Fruit fly (Drosophila melanogaster): ENCODE data around the gene Tsen34.

Gene Tsen34

dm6 chr3L:14755951-14756723, 5.5 kb downstream of the Tsen34 start (continued):
- TF ChIP-seq Eip78C (GFP tag) (peak; percentile 98), CG11762 (GFP tag; optimal IDR thresholded peaks at IDR 0.05; ENCODE audit: insufficient read depth) (peak; percentile 76), fd85E (GFP tag; optimal IDR thresholded peaks at IDR 0.05) (peak; percentile 54), eg (GFP tag; IDR thresholded peaks at IDR 0.05) (peak; percentile 85), CG8319 (GFP tag; optimal IDR thresholded peaks at IDR 0.05) (peak; percentile 85), Hr4 (GFP tag; optimal IDR thresholded peaks at IDR 0.05) (peak; percentile 95), dac (GFP tag; optimal IDR thresholded peaks at IDR 0.05) (peak; percentile 82), CG10631 (GFP tag; optimal IDR thresholded peaks at IDR 0.05) (peak; percentile 88), Ets21C (GFP tag; optimal IDR thresholded peaks at IDR 0.05) (peak; percentile 85), lz (GFP tag; optimal IDR thresholded peaks at IDR 0.05) (peak; percentile 88), CG16779 (tag; optimal IDR thresholded peaks at IDR 0.05) (peak; percentile 59), CG8119 (GFP tag; IDR thresholded peaks at IDR 0.05) (peak; percentile 89), dsx (GFP tag; optimal IDR thresholded peaks at IDR 0.05; ENCODE audit: poor library complexity, severe bottlenecking) (peak; percentile 62), fd59A (GFP tag; optimal IDR thresholded peaks at IDR 0.05) (peak; percentile 89), CG6854 (GFP tag; optimal IDR thresholded peaks at IDR 0.05) (peak; percentile 76), Eip75B (GFP tag; optimal IDR thresholded peaks at IDR 0.05) (peak; percentile 82), Eip93F (GFP tag; optimal IDR thresholded peaks at IDR 0.05) (no peak), CG6808 (GFP tag; optimal IDR thresholded peaks at IDR 0.05) (peak; percentile 84), CG10669 (GFP tag; optimal IDR thresholded peaks at IDR 0.05) (peak; percentile 85), vri (GFP tag; optimal IDR thresholded peaks at IDR 0.05) (peak; percentile 20), Sox14 (GFP tag; optimal IDR thresholded peaks at IDR 0.05) (peak; percentile 86), topi (GFP tag; optimal IDR thresholded peaks at IDR 0.05) (peak; percentile 87), pdm3 (GFP tag; optimal IDR thresholded peaks at IDR 0.05) (peak; percentile 89)

- TF ChIP-seq CG32006 (GFP tag; optimal IDR thresholded peaks at IDR 0.05) (no peak), Hr39 (GFP tag; optimal IDR thresholded peaks at IDR 0.05) (no peak), CG15336 (GFP tag; IDR thresholded peaks at IDR 0.05) (0 out of 2 replicates have a peak, but pooled peaks have one; percentile 32), pdm3 (GFP tag; optimal IDR thresholded peaks at IDR 0.05) (no peak), esn (GFP tag; optimal IDR thresholded peaks at IDR 0.05) (peak; percentile 21), OdsH (GFP tag; optimal IDR thresholded peaks at IDR 0.05) (no peak), Eip93F (GFP tag; optimal IDR thresholded peaks at IDR 0.05) (no peak), CG3032 (tag; optimal IDR thresholded peaks at IDR 0.05) (no peak), eg (GFP tag; IDR thresholded peaks at IDR 0.05) (peak; percentile 73; the same call in 2 of the 3 replicates), CG6276 (GFP tag; optimal IDR thresholded peaks at IDR 0.05) (peak; percentile 44), vri (GFP tag; optimal IDR thresholded peaks at IDR 0.05) (peak; percentile 59), CG1621 (tag; optimal IDR thresholded peaks at IDR 0.05) (no peak), Ets21C (GFP tag; optimal IDR thresholded peaks at IDR 0.05) (no peak), ss (GFP tag; optimal IDR thresholded peaks at IDR 0.05) (peak; percentile 74 to 80), Lpt (GFP tag; optimal IDR thresholded peaks at IDR 0.05) (peak; percentile 38), net (GFP tag; optimal IDR thresholded peaks at IDR 0.05) (peak; percentile 28), CG6854 (GFP tag; optimal IDR thresholded peaks at IDR 0.05) (peak; percentile 8), CG8632 (GFP tag; optimal IDR thresholded peaks at IDR 0.05) (peak; percentile 4), CG11762 (GFP tag; optimal IDR thresholded peaks at IDR 0.05; ENCODE audit: insufficient read depth) (peak; percentile 5), Sox14 (GFP tag; optimal IDR thresholded peaks at IDR 0.05) (peak; percentile 24), dsx (GFP tag; optimal IDR thresholded peaks at IDR 0.05; ENCODE audit: poor library complexity, severe bottlenecking) (peak; percentile 54), CG4318 (GFP tag; optimal IDR thresholded peaks at IDR 0.05) (no peak), cyc (GFP tag; optimal IDR thresholded peaks at IDR 0.05) (no peak), acj6 (GFP tag; optimal IDR thresholded peaks at IDR 0.05) (no peak), Eip75B (GFP tag; optimal IDR thresholded peaks at IDR 0.05) (peak; percentile 42), CG11294 (GFP tag; IDR thresholded peaks at IDR 0.05) (no peak), Blimp-1 (GFP tag; optimal IDR thresholded peaks at IDR 0.05) (no peak), CG3919 (GFP tag; optimal IDR thresholded peaks at IDR 0.05) (peak; percentile 23), CG34406 (GFP tag; optimal IDR thresholded peaks at IDR 0.05) (no peak), CG6808 (GFP tag; optimal IDR thresholded peaks at IDR 0.05) (peak; percentile 63), CG6163 (GFP tag; IDR thresholded peaks at IDR 0.05) (peak; percentile 71), CG8319 (GFP tag; optimal IDR thresholded peaks at IDR 0.05) (no peak), CG6792 (GFP tag; optimal IDR thresholded peaks at IDR 0.05) (peak; percentile 5), dac (GFP tag; optimal IDR thresholded peaks at IDR 0.05) (no peak), CG10669 (GFP tag; optimal IDR thresholded peaks at IDR 0.05) (no peak), CG9139 (GFP tag; optimal IDR thresholded peaks at IDR 0.05) (peak; percentile 69)
Measured at dm6 chr3L:14755046-14755643, 6.5 kb downstream of the Tsen34 start.
